Worm (Caenorhabditis elegans) whole organism, L2 larva: Measurements from ENCODE around the gene D2096.9.
A peak's percentile ranks its signal among the peaks of the same experiment; 100 is the strongest.

ENCODE experiments used
- C34F6.9 ChIP-seq: fragments of 150-350 bp; optimal IDR thresholded peaks from 2 replicates; lab custom pipeline; 2014; ENCODE audit warnings: missing biosample characterization, missing genetic modification characterization
- F13H6.1 ChIP-seq: sonication (generic microtip); optimal IDR thresholded peaks from 2 replicates; lab custom pipeline; 2016; ENCODE audit warnings: missing genetic modification characterization, missing compliant biosample characterization
- R02D3.7 ChIP-seq: fragments of 150-350 bp; optimal IDR thresholded peaks from 2 replicates; lab custom pipeline; 2014; ENCODE audit warnings: missing biosample characterization, missing genetic modification characterization
- Y55F3AM.14 ChIP-seq: fragments of 200-800 bp; sonication (Bioruptor generic); optimal IDR thresholded peaks from 2 replicates; lab custom pipeline; 2018; ENCODE audit warnings: mild to moderate bottlenecking, missing genetic modification characterization, missing compliant biosample characterization
- ZK546.5 ChIP-seq: sonication (generic microtip); optimal IDR thresholded peaks from 2 replicates; lab custom pipeline; 2017; ENCODE audit warnings: missing biosample characterization, missing genetic modification characterization
- alr-1 ChIP-seq: fragments of 150-350 bp; optimal IDR thresholded peaks from 2 replicates; lab custom pipeline; 2014; ENCODE audit warnings: missing biosample characterization, missing genetic modification characterization
- aly-2 ChIP-seq: fragments of 150-350 bp; optimal IDR thresholded peaks from 2 replicates; lab custom pipeline; 2014; ENCODE audit warnings: missing biosample characterization, missing genetic modification characterization
- ama-1 ChIP-seq: fragments of 150-350 bp; optimal IDR thresholded peaks from 2 replicates; lab custom pipeline; 2018; ENCODE audit warnings: inconsistent platforms
- blmp-1 ChIP-seq: sonication (generic microtip); optimal IDR thresholded peaks from 2 replicates; lab custom pipeline; 2017; ENCODE audit warnings: missing genetic modification characterization, mild to moderate bottlenecking, missing compliant biosample characterization, antibody characterized with exemption, moderate library complexity; ENCODE audit not compliant: insufficient read depth
- ceh-16 ChIP-seq: fragments of 150-350 bp; optimal IDR thresholded peaks from 2 replicates; lab custom pipeline; 2014; ENCODE audit warnings: missing biosample characterization, missing genetic modification characterization
- ceh-82 ChIP-seq: fragments of 150-350 bp; optimal IDR thresholded peaks from 2 replicates; lab custom pipeline; 2014; ENCODE audit warnings: missing biosample characterization, missing genetic modification characterization
- crh-2 ChIP-seq: sonication (generic microtip); optimal IDR thresholded peaks from 2 replicates; lab custom pipeline; 2017; ENCODE audit warnings: missing biosample characterization, missing genetic modification characterization
- dmd-4 ChIP-seq: sonication (generic microtip); optimal IDR thresholded peaks from 2 replicates; lab custom pipeline; 2017; ENCODE audit warnings: missing biosample characterization, missing genetic modification characterization
- egl-27 ChIP-seq: sonication (generic microtip); optimal IDR thresholded peaks from 3 replicates; lab custom pipeline; 2017; ENCODE audit warnings: missing biosample characterization, missing genetic modification reagents, missing genetic modification characterization
- elt-1 ChIP-seq: fragments of 150-350 bp; optimal IDR thresholded peaks from 2 replicates; lab custom pipeline; 2014; ENCODE audit warnings: missing biosample characterization, missing genetic modification characterization
- elt-3 ChIP-seq: sonication (generic microtip); optimal IDR thresholded peaks from 2 replicates; lab custom pipeline; 2017; ENCODE audit warnings: missing biosample characterization, missing genetic modification characterization
- fos-1 ChIP-seq: fragments of 150-350 bp; optimal IDR thresholded peaks from 2 replicates; lab custom pipeline; 2014; ENCODE audit warnings: missing biosample characterization, missing genetic modification characterization
- gmeb-1 ChIP-seq: fragments of 150-350 bp; optimal IDR thresholded peaks from 2 replicates; lab custom pipeline; 2014; ENCODE audit warnings: missing biosample characterization, missing genetic modification characterization
- lin-11 ChIP-seq: fragments of 150-350 bp; sonication (generic microtip); optimal IDR thresholded peaks from 2 replicates; lab custom pipeline; 2014; ENCODE audit warnings: missing biosample characterization, missing genetic modification characterization, inconsistent platforms, mixed read lengths
- lin-13 ChIP-seq: fragments of 150-350 bp; optimal IDR thresholded peaks from 2 replicates; lab custom pipeline; 2014; ENCODE audit warnings: missing biosample characterization, missing genetic modification reagents, missing genetic modification characterization
- lin-39 ChIP-seq: fragments of 150-350 bp; optimal IDR thresholded peaks from 2 replicates; lab custom pipeline; 2014; ENCODE audit warnings: missing biosample characterization, missing genetic modification reagents, missing genetic modification characterization
- lsy-2 ChIP-seq, 2 experiments: fragments of 150-350 bp in 1 of 2; sonication (generic microtip) in 1 of 2; optimal IDR thresholded peaks; 2 replicates each; lab custom pipeline; 2014 to 2017; ENCODE audit warnings: missing biosample characterization in 2 of 2, missing genetic modification characterization in 2 of 2
- mab-5 ChIP-seq: fragments of 150-350 bp; optimal IDR thresholded peaks from 2 replicates; lab custom pipeline; 2014; ENCODE audit warnings: missing biosample characterization, missing genetic modification characterization
- mbf-1 ChIP-seq: sonication (generic microtip); optimal IDR thresholded peaks from 2 replicates; lab custom pipeline; 2017; ENCODE audit warnings: missing biosample characterization, missing genetic modification characterization
- mdl-1 ChIP-seq, 2 experiments: fragments of 150-350 bp in 1 of 2; sonication (generic microtip) in 1 of 2; optimal IDR thresholded peaks; 2 replicates each; lab custom pipeline; 2017; ENCODE audit warnings: missing biosample characterization in 2 of 2, missing genetic modification characterization in 2 of 2
- nhr-10 ChIP-seq: sonication (generic microtip); optimal IDR thresholded peaks from 2 replicates; lab custom pipeline; 2017; ENCODE audit warnings: missing biosample characterization, missing genetic modification characterization
- nhr-11 ChIP-seq: fragments of 150-350 bp; optimal IDR thresholded peaks from 2 replicates; lab custom pipeline; 2014; ENCODE audit warnings: missing biosample characterization, missing genetic modification characterization
- nhr-12 ChIP-seq: fragments of 150-350 bp; optimal IDR thresholded peaks from 2 replicates; lab custom pipeline; 2014; ENCODE audit warnings: missing biosample characterization, missing genetic modification characterization
- nhr-129 ChIP-seq: fragments of 150-350 bp; optimal IDR thresholded peaks from 2 replicates; lab custom pipeline; 2014; ENCODE audit warnings: missing biosample characterization, missing genetic modification characterization
- nhr-21 ChIP-seq: fragments of 150-350 bp; optimal IDR thresholded peaks from 2 replicates; lab custom pipeline; 2014; ENCODE audit warnings: missing biosample characterization, missing genetic modification characterization
- nhr-23 ChIP-seq: fragments of 150-350 bp; optimal IDR thresholded peaks from 2 replicates; lab custom pipeline; 2014; ENCODE audit warnings: missing biosample characterization, missing genetic modification reagents, missing genetic modification characterization
- nhr-237 ChIP-seq: fragments of 150-350 bp; optimal IDR thresholded peaks from 2 replicates; lab custom pipeline; 2014; ENCODE audit warnings: missing biosample characterization, missing genetic modification characterization
- nhr-25 ChIP-seq: fragments of 150-350 bp; sonication (generic microtip); optimal IDR thresholded peaks from 3 replicates; lab custom pipeline; 2014; ENCODE audit warnings: missing biosample characterization, missing genetic modification characterization
- nhr-6 ChIP-seq: fragments of 150-350 bp; optimal IDR thresholded peaks from 2 replicates; lab custom pipeline; 2014; ENCODE audit warnings: missing biosample characterization, missing genetic modification characterization
- nhr-77 ChIP-seq: fragments of 150-350 bp; optimal IDR thresholded peaks from 2 replicates; lab custom pipeline; 2014; ENCODE audit warnings: missing biosample characterization, missing genetic modification characterization
- peb-1 ChIP-seq: fragments of 150-350 bp; optimal IDR thresholded peaks from 2 replicates; lab custom pipeline; 2014; ENCODE audit warnings: missing biosample characterization, missing genetic modification characterization
- sem-4 ChIP-seq: fragments of 150-350 bp; optimal IDR thresholded peaks from 2 replicates; lab custom pipeline; 2014; ENCODE audit warnings: missing biosample characterization, missing genetic modification reagents, missing genetic modification characterization
- skn-1 ChIP-seq: sonication (generic microtip); optimal IDR thresholded peaks from 2 replicates; lab custom pipeline; 2017; ENCODE audit warnings: missing biosample characterization, missing genetic modification characterization
- sma-3 ChIP-seq: sonication (generic microtip); optimal IDR thresholded peaks from 2 replicates; lab custom pipeline; 2016; ENCODE audit warnings: missing genetic modification reagents, missing genetic modification characterization, missing compliant biosample characterization
- sma-9 ChIP-seq, 2 experiments: fragments of 150-350 bp in 1 of 2; sonication (generic microtip) in 1 of 2; optimal IDR thresholded peaks; 2 replicates each; lab custom pipeline; 2014 to 2016; ENCODE audit warnings: missing genetic modification characterization in 2 of 2, mild to moderate bottlenecking in 1 of 2, missing biosample characterization in 1 of 2, missing compliant biosample characterization in 1 of 2, missing genetic modification reagents in 1 of 2, moderate library complexity in 1 of 2
- snpc-4 ChIP-seq: fragments of 150-350 bp; optimal IDR thresholded peaks from 2 replicates; lab custom pipeline; 2014; ENCODE audit warnings: missing biosample characterization, missing genetic modification characterization
- unc-39 ChIP-seq: fragments of 150-350 bp; optimal IDR thresholded peaks from 2 replicates; lab custom pipeline; 2014; ENCODE audit warnings: missing biosample characterization, missing genetic modification characterization
- unc-55 ChIP-seq: fragments of 150-350 bp; sonication (generic microtip); optimal IDR thresholded peaks from 3 replicates; lab custom pipeline; 2014; ENCODE audit warnings: missing biosample characterization, missing genetic modification reagents, missing genetic modification characterization
- unc-62 ChIP-seq: fragments of 150-350 bp; optimal IDR thresholded peaks from 2 replicates; lab custom pipeline; 2014; ENCODE audit warnings: missing biosample characterization, missing genetic modification reagents, missing genetic modification characterization
- zag-1 ChIP-seq: fragments of 150-350 bp; optimal IDR thresholded peaks from 2 replicates; lab custom pipeline; 2014; ENCODE audit warnings: missing biosample characterization, missing genetic modification characterization
- ztf-1 ChIP-seq: fragments of 200-800 bp; sonication (Bioruptor generic); conservative IDR thresholded peaks from 2 replicates; pipeline ENCODE4 v1.3.6; 2022; ENCODE audit warnings: missing genetic modification characterization, missing compliant biosample characterization
- ztf-11 ChIP-seq: sonication (generic microtip); optimal IDR thresholded peaks from 2 replicates; lab custom pipeline; 2017; ENCODE audit warnings: missing biosample characterization, missing genetic modification characterization
- ztf-4 ChIP-seq: fragments of 150-350 bp; optimal IDR thresholded peaks from 2 replicates; lab custom pipeline; 2014; ENCODE audit warnings: missing biosample characterization, missing genetic modification characterization

Gene D2096.9

ce11 chrIV:8382695-8383094 lies at the start of gene D2096.9:
D2096.9 (minus strand) TSS chrIV:8382795.
- no peak for TF ChIP-seq peb-1 (tag; lab: Kevin White, UChicago)
- no peak for TF ChIP-seq lin-39
- no peak for TF ChIP-seq F13H6.1 (tag; lab: Kevin White, UChicago)
- TF ChIP-seq lsy-2 (tag; optimal IDR thresholded peaks at IDR 0.05; lab: Kevin White, UChicago), result no peak
- TF ChIP-seq unc-39 (tag; lab: Kevin White, UChicago), result no peak
- TF ChIP-seq snpc-4, result no peak
- no peak for TF ChIP-seq nhr-12 (tag; lab: Kevin White, UChicago)
- TF ChIP-seq nhr-11, result no peak
- no peak for TF ChIP-seq ztf-4
- no peak for TF ChIP-seq unc-62 (GFP tag; lab: Kevin White, UChicago)
- TF ChIP-seq ztf-11, result no peak

- TF ChIP-seq lin-13 (peak; percentile 56), gmeb-1 (tag; lab: Kevin White, UChicago) (peak; percentile 44), ceh-16 (tag; lab: Kevin White, UChicago) (peak; percentile 43), snpc-4 (peak; percentile 87), dmd-4 (tag; lab: Kevin White, UChicago) (no peak), nhr-12 (tag; lab: Kevin White, UChicago) (no peak), lin-39 (no peak), sma-3 (GFP tag; lab: Kevin White, UChicago) (peak; percentile 48), F13H6.1 (tag; lab: Kevin White, UChicago) (peak; percentile 63), C34F6.9 (tag; lab: Kevin White, UChicago) (peak; percentile 47), ztf-11 (no peak), alr-1 (no peak), nhr-21 (tag; lab: Kevin White, UChicago) (peak; percentile 68), ceh-82 (tag; lab: Kevin White, UChicago) (peak; percentile 39), unc-55 (GFP tag; lab: Kevin White, UChicago) (peak; percentile 64), aly-2 (no peak), nhr-23 (tag; lab: Kevin White, UChicago) (no peak), mdl-1 (tag; optimal IDR thresholded peaks at IDR 0.05; lab: Kevin White, UChicago) (peak; percentile 61 to 76), ztf-1 (GFP tag; lab: Robert Waterston, UW) (no peak), nhr-10 (tag; lab: Kevin White, UChicago) (no peak), Y55F3AM.14 (GFP tag; lab: Kevin White, UChicago) (peak; percentile 51), zag-1 (peak; percentile 38), crh-2 (tag; lab: Kevin White, UChicago) (peak; percentile 83), ZK546.5 (no peak), skn-1 (tag; lab: Kevin White, UChicago) (no peak), elt-1 (tag; lab: Kevin White, UChicago) (no peak), fos-1 (tag; lab: Kevin White, UChicago) (peak; percentile 74), ztf-4 (peak; percentile 82), elt-3 (tag; lab: Kevin White, UChicago) (no peak), peb-1 (tag; lab: Kevin White, UChicago) (no peak), mab-5 (tag; lab: Kevin White, UChicago) (peak; percentile 50), sem-4 (peak; percentile 42), ama-1 (lab: Kevin White, UChicago) (peak; percentile 94), blmp-1 (peak; percentile 44), sma-9 (GFP tag; optimal IDR thresholded peaks at IDR 0.05; lab: Kevin White, UChicago) (peak; percentile 83), sma-9 (tag; optimal IDR thresholded peaks at IDR 0.05; lab: Kevin White, UChicago) (no peak), nhr-25 (tag; lab: Kevin White, UChicago) (peak; percentile 64), nhr-11 (peak; percentile 15), lsy-2 (tag; optimal IDR thresholded peaks at IDR 0.05; lab: Kevin White, UChicago) (peak; percentile 60 to 91), lin-11 (peak; percentile 19), nhr-6 (tag; lab: Kevin White, UChicago) (peak; percentile 44), unc-39 (tag; lab: Kevin White, UChicago) (no peak), unc-62 (GFP tag; lab: Kevin White, UChicago) (no peak), R02D3.7 (tag; lab: Kevin White, UChicago) (peak; percentile 33), nhr-237 (tag; lab: Kevin White, UChicago) (no peak), nhr-77 (no peak), egl-27 (peak; percentile 84), nhr-129 (tag; lab: Kevin White, UChicago) (peak; percentile 93), mbf-1 (tag; lab: Kevin White, UChicago) (peak; percentile 33)
These were observed 49.2 kb upstream of the D2096.9 start for ce11 chrIV:8431567-8432458.
